Fruit fly (Drosophila melanogaster) whole organism, embryonic: ENCODE measurements around the gene CG15725.
A peak's percentile ranks its signal among the peaks of the same experiment; 100 is the strongest.

Experiments
- B-H2 ChIP-seq: fragments of 200-800 bp; sonication (Bioruptor generic); optimal IDR thresholded peaks from 2 replicates; lab custom pipeline; 2018; ENCODE audit warnings: missing biosample characterization, mild to moderate bottlenecking, missing genetic modification characterization
- CG12219 ChIP-seq: fragments of 200-800 bp; sonication (Bioruptor generic); optimal IDR thresholded peaks from 3 replicates; lab custom pipeline; 2018; ENCODE audit warnings: missing biosample characterization, mild to moderate bottlenecking, missing genetic modification characterization
- CG13287 ChIP-seq: fragments of 200-800 bp; sonication (Bioruptor generic); IDR thresholded peaks from 2 replicates; pipeline ENCODE4 v1.3.6; 2022; ENCODE audit warnings: missing biosample characterization, missing genetic modification characterization; ENCODE audit not compliant: partially characterized antibody
- CG15011 ChIP-seq: fragments of 200-800 bp; sonication (Bioruptor generic); optimal IDR thresholded peaks from 3 replicates; lab custom pipeline; 2018; ENCODE audit warnings: missing biosample characterization, mild to moderate bottlenecking, missing genetic modification characterization
- CG15479 ChIP-seq: fragments of 200-800 bp; sonication (Bioruptor generic); optimal IDR thresholded peaks from 3 replicates; lab custom pipeline; 2019; ENCODE audit warnings: missing biosample characterization, mild to moderate bottlenecking, missing genetic modification characterization, moderate library complexity
- CG18599 ChIP-seq: fragments of 200-800 bp; sonication (Bioruptor generic); optimal IDR thresholded peaks from 3 replicates; lab custom pipeline; 2017; ENCODE audit warnings: missing biosample characterization, missing genetic modification characterization, mild to moderate bottlenecking, moderate library complexity, missing genetic modification reagents
- CG18764 ChIP-seq: fragments of 200-800 bp; sonication (Bioruptor generic); optimal IDR thresholded peaks from 3 replicates; lab custom pipeline; 2016; ENCODE audit warnings: missing biosample characterization, missing genetic modification characterization
- CG3065 ChIP-seq: fragments of 200-800 bp; sonication (Bioruptor generic); optimal IDR thresholded peaks from 2 replicates; lab custom pipeline; 2016; ENCODE audit warnings: missing biosample characterization, missing genetic modification characterization
- CG3726 ChIP-seq: fragments of 200-800 bp; sonication (Bioruptor generic); IDR thresholded peaks from 3 replicates; pipeline ENCODE4, ENCODE4 v1.3.6; 2022; ENCODE audit warnings: missing biosample characterization, missing genetic modification characterization
- CG42726 ChIP-seq: fragments of 200-800 bp; sonication (Bioruptor generic); IDR thresholded peaks from 2 replicates; pipeline ENCODE4 v1.3.6; 2022; ENCODE audit warnings: missing biosample characterization, missing genetic modification characterization; ENCODE audit not compliant: partially characterized antibody
- CG5180 ChIP-seq: fragments of 200-800 bp; sonication (Bioruptor generic); optimal IDR thresholded peaks from 3 replicates; lab custom pipeline; 2017; ENCODE audit warnings: missing biosample characterization, missing genetic modification characterization, mild to moderate bottlenecking, moderate library complexity, missing genetic modification reagents
- CG6854 ChIP-seq: fragments of 200-800 bp; sonication (Bioruptor generic); optimal IDR thresholded peaks from 3 replicates; lab custom pipeline; 2017; ENCODE audit warnings: missing biosample characterization, mild to moderate bottlenecking, missing genetic modification characterization
- CG7357 ChIP-seq: fragments of 200-800 bp; sonication (Bioruptor generic); IDR thresholded peaks from 3 replicates; pipeline ENCODE4 v1.3.6; 2022; ENCODE audit warnings: missing biosample characterization, missing genetic modification characterization
- CG7745 ChIP-seq: fragments of 200-800 bp; sonication (Bioruptor generic); optimal IDR thresholded peaks from 2 replicates; lab custom pipeline; 2018; ENCODE audit warnings: missing biosample characterization, mild to moderate bottlenecking, missing genetic modification characterization, moderate library complexity
- CG7987 ChIP-seq: fragments of 200-800 bp; sonication (Bioruptor generic); optimal IDR thresholded peaks from 2 replicates; lab custom pipeline; 2018; ENCODE audit warnings: missing biosample characterization, mild to moderate bottlenecking, missing genetic modification characterization, moderate library complexity
- CG9215 ChIP-seq: fragments of 200-800 bp; sonication (Bioruptor generic); IDR thresholded peaks from 2 replicates; pipeline ENCODE4 v1.3.6; 2022; ENCODE audit warnings: missing biosample characterization, missing genetic modification characterization
- CG9817 ChIP-seq: fragments of 200-800 bp; sonication (Bioruptor generic); optimal IDR thresholded peaks from 2 replicates; lab custom pipeline; 2018; ENCODE audit warnings: missing biosample characterization, mild to moderate bottlenecking, missing genetic modification characterization, moderate library complexity
- D19B ChIP-seq: fragments of 200-800 bp; sonication (Bioruptor generic); optimal IDR thresholded peaks from 2 replicates; lab custom pipeline; 2017; ENCODE audit warnings: missing biosample characterization, mild to moderate bottlenecking, missing genetic modification characterization
- Dbx ChIP-seq: fragments of 200-800 bp; sonication (Bioruptor generic); IDR thresholded peaks from 3 replicates; pipeline ENCODE4 v1.3.6; 2022; ENCODE audit warnings: missing biosample characterization, missing genetic modification characterization
- Drgx ChIP-seq: fragments of 200-800 bp; sonication (Bioruptor generic); IDR thresholded peaks from 2 replicates; pipeline ENCODE4 v1.3.6; 2022; ENCODE audit warnings: missing biosample characterization, missing genetic modification characterization
- Gsc ChIP-seq: fragments of 200-800 bp; sonication (Bioruptor generic); IDR thresholded peaks from 2 replicates; pipeline ENCODE4 v1.3.6; 2022; ENCODE audit warnings: missing biosample characterization, missing genetic modification characterization
- Gug ChIP-seq: fragments of 200-800 bp; sonication (Bioruptor generic); IDR thresholded peaks from 4 replicates; pipeline ENCODE4 v1.3.6; 2022; ENCODE audit warnings: missing biosample characterization, missing genetic modification characterization
- H2.0 ChIP-seq: fragments of 200-800 bp; sonication (Bioruptor generic); IDR thresholded peaks from 2 replicates; pipeline ENCODE4 v1.3.6; 2022; ENCODE audit warnings: missing biosample characterization, missing genetic modification characterization
- HLH3B ChIP-seq: fragments of 200-800 bp; sonication (Bioruptor generic); IDR thresholded peaks from 2 replicates; pipeline ENCODE4 v1.3.6; 2022; ENCODE audit warnings: missing biosample characterization, missing genetic modification characterization
- HLH4C ChIP-seq: fragments of 200-800 bp; sonication (Bioruptor generic); IDR thresholded peaks from 3 replicates; pipeline ENCODE4 v1.3.6; 2022; ENCODE audit warnings: missing biosample characterization, missing genetic modification characterization; ENCODE audit not compliant: partially characterized antibody
- Hey ChIP-seq: fragments of 200-800 bp; sonication (Bioruptor generic); optimal IDR thresholded peaks from 3 replicates; lab custom pipeline; 2018; ENCODE audit warnings: missing biosample characterization, mild to moderate bottlenecking, missing genetic modification characterization
- Hmr ChIP-seq: fragments of 200-800 bp; sonication (Bioruptor generic); optimal IDR thresholded peaks from 3 replicates; lab custom pipeline; 2017; ENCODE audit warnings: mild to moderate bottlenecking, missing biosample characterization, missing genetic modification reagents, missing genetic modification characterization
- Lhr ChIP-seq: fragments of 200-800 bp; sonication (Bioruptor generic); optimal IDR thresholded peaks from 3 replicates; lab custom pipeline; 2017; ENCODE audit warnings: mild to moderate bottlenecking, missing biosample characterization, missing genetic modification reagents, missing genetic modification characterization
- Side ChIP-seq: fragments of 200-800 bp; sonication (Bioruptor generic); optimal IDR thresholded peaks from 2 replicates; lab custom pipeline; 2016; ENCODE audit warnings: missing biosample characterization, missing genetic modification characterization
- Vsx1 ChIP-seq: fragments of 200-800 bp; sonication (Bioruptor generic); optimal IDR thresholded peaks from 2 replicates; lab custom pipeline; 2017; ENCODE audit warnings: missing biosample characterization, mild to moderate bottlenecking, missing genetic modification characterization, missing genetic modification reagents
- ash1 ChIP-seq: fragments of 200-800 bp; sonication (Bioruptor generic); optimal IDR thresholded peaks from 2 replicates; lab custom pipeline; 2018; ENCODE audit warnings: missing biosample characterization, mild to moderate bottlenecking, missing genetic modification characterization
- btn ChIP-seq: fragments of 200-800 bp; sonication (Bioruptor generic); optimal IDR thresholded peaks from 2 replicates; lab custom pipeline; 2016; ENCODE audit warnings: missing biosample characterization, missing genetic modification characterization
- chif ChIP-seq, 2 experiments: fragments of 200-800 bp; sonication (Bioruptor generic); optimal IDR thresholded peaks; 3 replicates each; lab custom pipeline; 2016; ENCODE audit warnings: missing biosample characterization in 2 of 2, missing genetic modification characterization in 2 of 2
- crp ChIP-seq, 2 experiments: fragments of 200-800 bp; sonication (Bioruptor generic); optimal IDR thresholded peaks; 2 replicates in 1 of 2; 3 replicates in 1 of 2; lab custom pipeline; 2017; ENCODE audit warnings: missing biosample characterization in 2 of 2, missing genetic modification characterization in 2 of 2, mild to moderate bottlenecking in 1 of 2, moderate library complexity in 1 of 2
- eve ChIP-seq, 2 experiments: fragments of >200 bp; optimal IDR thresholded peaks; 2 replicates each; lab custom pipeline; 2017; ENCODE audit warnings: missing biosample characterization in 2 of 2, missing genetic modification characterization in 2 of 2
- gsb ChIP-seq: fragments of 200-800 bp; sonication (Bioruptor generic); IDR thresholded peaks from 2 replicates; pipeline ENCODE4 v1.3.6; 2022; ENCODE audit warnings: missing biosample characterization, missing genetic modification characterization
- hb ChIP-seq: fragments of 200-800 bp; sonication (Bioruptor generic); IDR thresholded peaks from 3 replicates; pipeline ENCODE4 v1.3.6; 2022; ENCODE audit warnings: missing biosample characterization, missing genetic modification characterization; ENCODE audit not compliant: partially characterized antibody
- ind ChIP-seq: fragments of 200-800 bp; sonication (Bioruptor generic); optimal IDR thresholded peaks from 3 replicates; lab custom pipeline; 2016; ENCODE audit warnings: missing biosample characterization, missing genetic modification characterization
- klu ChIP-seq: fragments of 200-800 bp; sonication (Bioruptor generic); IDR thresholded peaks from 2 replicates; pipeline ENCODE4 v1.3.6; 2022; ENCODE audit warnings: missing biosample characterization, missing genetic modification characterization
- lmd ChIP-seq: fragments of 200-800 bp; sonication (Bioruptor generic); IDR thresholded peaks from 2 replicates; pipeline ENCODE4 v1.3.6; 2022; ENCODE audit warnings: missing biosample characterization, missing genetic modification characterization
- nerfin-2 ChIP-seq: fragments of 200-800 bp; sonication (Bioruptor generic); IDR thresholded peaks from 2 replicates; pipeline ENCODE4 v1.3.6; 2022; ENCODE audit warnings: missing biosample characterization, missing genetic modification characterization; ENCODE audit not compliant: partially characterized antibody
- pb ChIP-seq: fragments of 200-800 bp; sonication (Bioruptor generic); optimal IDR thresholded peaks from 3 replicates; lab custom pipeline; 2016; ENCODE audit warnings: missing biosample characterization, missing genetic modification characterization
- psq ChIP-seq: fragments of 200-800 bp; sonication (Bioruptor generic); optimal IDR thresholded peaks from 2 replicates; lab custom pipeline; 2017; ENCODE audit warnings: missing biosample characterization, missing genetic modification characterization
- ro ChIP-seq: fragments of 200-800 bp; sonication (Bioruptor generic); IDR thresholded peaks from 2 replicates; pipeline ENCODE4 v1.3.6; 2022; ENCODE audit warnings: missing biosample characterization, missing genetic modification characterization
- sc ChIP-seq, 3 experiments: fragments of >200 bp in 2 of 3; fragments of 200-800 bp in 1 of 3; sonication (Bioruptor generic) in 1 of 3; optimal IDR thresholded peaks; 2 replicates in 2 of 3; 3 replicates in 1 of 3; lab custom pipeline; 2017; ENCODE audit warnings: mild to moderate bottlenecking in 1 of 3, missing biosample characterization in 1 of 3, missing genetic modification characterization in 1 of 3, missing genetic modification reagents in 1 of 3
- sd ChIP-seq: fragments of 200-800 bp; sonication (Bioruptor generic); optimal IDR thresholded peaks from 3 replicates; lab custom pipeline; 2018; ENCODE audit warnings: missing biosample characterization, mild to moderate bottlenecking, missing genetic modification characterization, moderate library complexity
- ttk ChIP-seq: fragments of 200-800 bp; sonication (Bioruptor generic); IDR thresholded peaks from 2 replicates; pipeline ENCODE4 v2.1.2; 2022; ENCODE audit warnings: missing biosample characterization, missing genetic modification characterization
- zen2 ChIP-seq: fragments of 200-800 bp; sonication (Bioruptor generic); IDR thresholded peaks from 3 replicates; pipeline ENCODE4 v1.3.6; 2022; ENCODE audit warnings: missing biosample characterization, missing genetic modification characterization; ENCODE audit not compliant: partially characterized antibody
- zfh2 ChIP-seq: fragments of 200-800 bp; sonication (Bioruptor generic); optimal IDR thresholded peaks from 2 replicates; lab custom pipeline; 2016; ENCODE audit warnings: missing biosample characterization, missing genetic modification characterization

The CG15725 gene

DNA sequence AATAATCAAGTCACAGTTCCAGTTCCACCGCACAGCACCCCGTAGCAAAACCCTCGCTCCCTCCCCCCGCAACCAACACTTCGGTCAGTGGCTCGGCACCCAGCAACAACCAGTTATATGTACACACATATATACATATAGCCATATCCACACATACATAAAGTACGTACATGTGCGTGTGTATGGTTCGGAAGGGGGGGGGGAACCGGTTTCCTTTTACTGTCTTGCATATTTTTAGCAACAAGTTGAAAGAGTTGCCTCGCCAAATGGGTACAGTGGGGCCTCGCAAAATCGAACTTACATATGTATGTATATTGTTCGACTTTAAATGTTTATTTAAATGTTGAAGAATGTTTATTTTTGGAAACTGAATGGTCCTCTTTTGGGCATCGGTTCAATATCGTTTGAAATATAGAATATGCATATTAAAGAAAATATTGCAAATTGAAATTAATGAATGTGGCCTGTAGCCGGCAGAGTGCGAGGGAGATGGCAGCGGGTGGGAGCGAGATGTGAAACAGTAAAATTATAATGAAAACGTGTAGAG lies 49.4 kb downstream of the CG15725 start (continued):
- peak; percentile 68; the same call in 3 of the 4 replicates for TF ChIP-seq Gug (GFP tag; lab: Robert Waterston, UW)
- peak; percentile 76 for TF ChIP-seq HLH3B (GFP tag; lab: Robert Waterston, UW)
- TF ChIP-seq CG5180 = peak; percentile 17
- TF ChIP-seq CG9817 = peak; percentile 63
- peak; percentile 64 for TF ChIP-seq H2.0
- TF ChIP-seq CG18599 = peak; percentile 86
- peak; percentile 40 for TF ChIP-seq pb (GFP tag; lab: Kevin White, UChicago)
- TF ChIP-seq Dbx = peak; percentile 82
- TF ChIP-seq hb (GFP tag; lab: Robert Waterston, UW) = no peak
- peak; percentile 93 for TF ChIP-seq Drgx (GFP tag; lab: Robert Waterston, UW)
- no peak for TF ChIP-seq nerfin-2 (GFP tag; lab: Robert Waterston, UW)
- no peak for TF ChIP-seq HLH4C (GFP tag; lab: Robert Waterston, UW)
- no peak for TF ChIP-seq CG42726 (GFP tag; lab: Robert Waterston, UW)
- TF ChIP-seq CG12219 = peak; percentile 47
- TF ChIP-seq sd = no peak
- TF ChIP-seq gsb (GFP tag; lab: Robert Waterston, UW) = peak; percentile 81
- TF ChIP-seq CG15479 = no peak
- peak; percentile 32 to 39 for TF ChIP-seq chif (GFP tag; optimal IDR thresholded peaks at IDR 0.05; lab: Kevin White, UChicago)
- peak; percentile 64 for TF ChIP-seq ind (GFP tag; lab: Kevin White, UChicago)
- TF ChIP-seq psq (GFP tag; lab: Kevin White, UChicago) = no peak
- no peak for TF ChIP-seq ro (GFP tag; lab: Robert Waterston, UW)
- TF ChIP-seq CG7357 (GFP tag; lab: Robert Waterston, UW) = peak; percentile 74; the same call in 2 of the 3 replicates
- TF ChIP-seq klu (GFP tag; lab: Robert Waterston, UW) = peak; percentile 83
- TF ChIP-seq zen2 (GFP tag; lab: Robert Waterston, UW) = no peak
- TF ChIP-seq sc (optimal IDR thresholded peaks at IDR 0.05; lab: Kevin White, UChicago) = no peak
- peak; percentile 11 for TF ChIP-seq sc (GFP tag; optimal IDR thresholded peaks at IDR 0.05; lab: Kevin White, UChicago)
- peak; percentile 53 for TF ChIP-seq D19B (GFP tag; lab: Kevin White, UChicago)
- peak; percentile 85 for TF ChIP-seq CG9215 (GFP tag; lab: Robert Waterston, UW)
- TF ChIP-seq CG3726 (GFP tag; lab: Robert Waterston, UW) = no peak; the same call in 2 of the 3 replicates
- no peak for TF ChIP-seq Vsx1 (GFP tag; lab: Kevin White, UChicago)
- TF ChIP-seq CG7987 (GFP tag; lab: Kevin White, UChicago) = peak; percentile 18
- TF ChIP-seq Hey (tag; lab: Kevin White, UChicago) = no peak
- no peak for TF ChIP-seq CG13287 (GFP tag; lab: Robert Waterston, UW)
- peak in 1 of 2 experiments; percentile 79 for TF ChIP-seq eve (GFP tag; optimal IDR thresholded peaks at IDR 0.05; lab: Kevin White, UChicago)
- peak; percentile 51 for TF ChIP-seq Side (GFP tag; lab: Kevin White, UChicago)
- TF ChIP-seq CG3065 (GFP tag; lab: Kevin White, UChicago) = no peak
- TF ChIP-seq Hmr (GFP tag; lab: Kevin White, UChicago) = peak; percentile 83
- peak; percentile 49 for TF ChIP-seq CG6854 (GFP tag; lab: Kevin White, UChicago)
- no peak for TF ChIP-seq crp (GFP tag; optimal IDR thresholded peaks at IDR 0.05; lab: Kevin White, UChicago)
- TF ChIP-seq B-H2 (GFP tag; lab: Kevin White, UChicago) = peak; percentile 73
- TF ChIP-seq zfh2 (GFP tag; lab: Kevin White, UChicago) = peak; percentile 80
- peak; percentile 56 for TF ChIP-seq ttk (GFP tag; lab: Robert Waterston, UW)
- TF ChIP-seq CG18764 (GFP tag; lab: Kevin White, UChicago) = peak; percentile 41
- TF ChIP-seq Lhr (GFP tag; lab: Kevin White, UChicago) = peak; percentile 4
- TF ChIP-seq lmd (GFP tag; lab: Robert Waterston, UW) = peak; percentile 88
- peak; percentile 53 for TF ChIP-seq CG15011 (GFP tag; lab: Kevin White, UChicago)
- no peak for TF ChIP-seq ash1 (GFP tag; lab: Kevin White, UChicago)
- no peak for TF ChIP-seq CG7745
- no peak for TF ChIP-seq Gsc
- no peak for TF ChIP-seq btn (GFP tag; lab: Kevin White, UChicago)
